Fruit fly (Drosophila melanogaster): ENCODE measurements around the gene PGAP5.
A peak's percentile ranks its signal among the peaks of the same experiment; 100 is the strongest.

The PGAP5 gene

dm6 chr2L:8212666-8213270 is 14.1 kb downstream of the PGAP5 start, which contains the start of the genes CG8372 and CG8360 (continued):
- TF ChIP-seq CG1602 (GFP tag; optimal IDR thresholded peaks at IDR 0.05): peak; percentile 99
- TF ChIP-seq grn (GFP tag; optimal IDR thresholded peaks at IDR 0.05): peak; percentile 92
- TF ChIP-seq lab (GFP tag; optimal IDR thresholded peaks at IDR 0.05): peak; percentile 99
- peak; percentile 97 for TF ChIP-seq wdn (GFP tag; IDR thresholded peaks at IDR 0.05)
- TF ChIP-seq Six4 (GFP tag; optimal IDR thresholded peaks at IDR 0.05): peak; percentile 99
- TF ChIP-seq vnd (GFP tag; IDR thresholded peaks at IDR 0.05; ENCODE audit: partially characterized antibody): no peak
- no peak for TF ChIP-seq pita (GFP tag; optimal IDR thresholded peaks at IDR 0.05)
- TF ChIP-seq NFAT (GFP tag; IDR thresholded peaks at IDR 0.05): peak; percentile 99
- peak; percentile 96 for TF ChIP-seq CG15696 (tag; optimal IDR thresholded peaks at IDR 0.05)
- TF ChIP-seq CG12155 (GFP tag; optimal IDR thresholded peaks at IDR 0.05): peak; percentile 98
- no peak for TF ChIP-seq mld (GFP tag; IDR thresholded peaks at IDR 0.05; ENCODE audit: partially characterized antibody)
- TF ChIP-seq wek (GFP tag; optimal IDR thresholded peaks at IDR 0.05): peak; percentile 91
- peak; percentile 98 for TF ChIP-seq CG13775 (GFP tag; optimal IDR thresholded peaks at IDR 0.05)
- TF ChIP-seq pros (GFP tag; optimal IDR thresholded peaks at IDR 0.05): peak; percentile 65
- TF ChIP-seq Bdp1 (GFP tag; optimal IDR thresholded peaks at IDR 0.05): peak; percentile 95
- peak; percentile 98 for TF ChIP-seq CG10543 (GFP tag; optimal IDR thresholded peaks at IDR 0.05)
- peak; percentile 96 for TF ChIP-seq fd64A (GFP tag; optimal IDR thresholded peaks at IDR 0.05)
- peak; percentile 96 for TF ChIP-seq CG11696 (GFP tag; IDR thresholded peaks at IDR 0.05)
- TF ChIP-seq grau (tag; optimal IDR thresholded peaks at IDR 0.05): peak; percentile 97
- TF ChIP-seq ato (GFP tag; IDR thresholded peaks at IDR 0.05; ENCODE audit: partially characterized antibody): peak; percentile 44; the same call in 1 of the 2 replicates
- peak; percentile 98 for TF ChIP-seq CG8290 (GFP tag; optimal IDR thresholded peaks at IDR 0.05)
- TF ChIP-seq CG8290 (tag; optimal IDR thresholded peaks at IDR 0.05): peak; percentile 89 to 97
- peak; percentile 99 for TF ChIP-seq Dad (GFP tag; optimal IDR thresholded peaks at IDR 0.05)
- peak; percentile 91 for TF ChIP-seq CG5180 (GFP tag; optimal IDR thresholded peaks at IDR 0.05)
- TF ChIP-seq CG14014 (GFP tag; IDR thresholded peaks at IDR 0.05): peak; percentile 99
- peak; percentile 98 for TF ChIP-seq CG6175 (GFP tag; IDR thresholded peaks at IDR 0.05)
- TF ChIP-seq ssp (GFP tag; IDR thresholded peaks at IDR 0.05): peak; percentile 94
- peak; percentile 99 for TF ChIP-seq gcm2 (GFP tag; optimal IDR thresholded peaks at IDR 0.05)
- TF ChIP-seq Eip74EF (GFP tag; optimal IDR thresholded peaks at IDR 0.05): peak in 1 of 2 experiments; percentile 96
- TF ChIP-seq tup (GFP tag; optimal IDR thresholded peaks at IDR 0.05): peak; percentile 99
- TF ChIP-seq wor (GFP tag; IDR thresholded peaks at IDR 0.05): peak; percentile 96
- TF ChIP-seq CG30431 (GFP tag; optimal IDR thresholded peaks at IDR 0.05): peak; percentile 98
- peak; percentile 99 for TF ChIP-seq shn (GFP tag; optimal IDR thresholded peaks at IDR 0.05)
- peak; percentile 99 for TF ChIP-seq CG12391 (tag; optimal IDR thresholded peaks at IDR 0.05)
- TF ChIP-seq CG10321 (GFP tag; IDR thresholded peaks at IDR 0.05): peak; percentile 88
- no peak for TF ChIP-seq pan (optimal IDR thresholded peaks at IDR 0.05)
- TF ChIP-seq pan (GFP tag; optimal IDR thresholded peaks at IDR 0.05 in 1 of 2, IDR thresholded peaks at IDR 0.05 in 1 of 2): peak in 1 of 2 experiments; percentile 100
- peak; percentile 99 for TF ChIP-seq lmd (GFP tag; IDR thresholded peaks at IDR 0.05)
- peak; percentile 99 for TF ChIP-seq CG16863 (GFP tag; optimal IDR thresholded peaks at IDR 0.05)
- peak; percentile 96 for TF ChIP-seq sqz (GFP tag; optimal IDR thresholded peaks at IDR 0.05)
- TF ChIP-seq Chrac-16 (GFP tag; optimal IDR thresholded peaks at IDR 0.05): peak; percentile 99
- peak; percentile 76 for TF ChIP-seq bigmax (GFP tag; optimal IDR thresholded peaks at IDR 0.05)
- TF ChIP-seq Vsx1 (GFP tag; optimal IDR thresholded peaks at IDR 0.05): peak; percentile 96
- peak; percentile 97 for TF ChIP-seq CG3065 (GFP tag; optimal IDR thresholded peaks at IDR 0.05)
- TF ChIP-seq CG32772 (GFP tag; IDR thresholded peaks at IDR 0.05): peak; percentile 99
- TF ChIP-seq Ets65A (GFP tag): peak; percentile 100
- TF ChIP-seq CG4617 (GFP tag; optimal IDR thresholded peaks at IDR 0.05; ENCODE audit: borderline replicate concordance): peak; percentile 99
- TF ChIP-seq dmrt99B (tag; optimal IDR thresholded peaks at IDR 0.05): peak; percentile 98
- TF ChIP-seq CG11560 (tag; IDR thresholded peaks at IDR 0.05): peak; percentile 93
- peak; percentile 98 for TF ChIP-seq CG3281 (GFP tag; optimal IDR thresholded peaks at IDR 0.05)
